Worm (Caenorhabditis elegans) whole organism, L4 larva: ENCODE measurements around the gene gpdh-2.

Experiments
- D1046.2 ChIP-seq: fragments of 200-800 bp; sonication (Bioruptor generic); IDR thresholded peaks from 2 replicates; pipeline ENCODE4 v1.3.6; 2022; ENCODE audit warnings: missing genetic modification characterization, missing compliant biosample characterization
- F10B5.3 ChIP-seq: sonication (generic microtip); optimal IDR thresholded peaks from 2 replicates; lab custom pipeline; 2016; ENCODE audit warnings: mild to moderate bottlenecking, missing genetic modification characterization, missing compliant biosample characterization
- F37D6.2 ChIP-seq: sonication (generic microtip); optimal IDR thresholded peaks from 2 replicates; lab custom pipeline; 2016; ENCODE audit warnings: mild to moderate bottlenecking, missing genetic modification characterization, missing compliant biosample characterization
- F44E2.7 ChIP-seq: fragments of 200-800 bp; sonication (Bioruptor generic); IDR thresholded peaks from 2 replicates; pipeline ENCODE4 v2.1.2; 2022; ENCODE audit warnings: missing genetic modification characterization, missing compliant biosample characterization
- F49E8.2 ChIP-seq: sonication (generic microtip); optimal IDR thresholded peaks from 2 replicates; lab custom pipeline; 2016; ENCODE audit warnings: missing compliant biosample characterization, mild to moderate bottlenecking, missing genetic modification characterization, borderline replicate concordance
- R02D3.7 ChIP-seq: fragments of 150-350 bp; sonication (generic microtip); optimal IDR thresholded peaks from 3 replicates; lab custom pipeline; 2014; ENCODE audit warnings: missing biosample characterization, missing genetic modification characterization
- Y48G9A.11 ChIP-seq: fragments of 200-800 bp; sonication (Bioruptor generic); IDR thresholded peaks from 2 replicates; pipeline ENCODE4 v1.3.6; 2022; ENCODE audit warnings: missing genetic modification reagents, missing genetic modification characterization, missing compliant biosample characterization
- Y5F2A.4 ChIP-seq: fragments of 200-800 bp; sonication (Bioruptor generic); optimal IDR thresholded peaks from 2 replicates; lab custom pipeline; 2018; ENCODE audit warnings: mild to moderate bottlenecking, missing genetic modification characterization, missing compliant biosample characterization
- ZK337.2 ChIP-seq: fragments of 200-800 bp; sonication (Bioruptor generic); IDR thresholded peaks from 2 replicates; pipeline ENCODE4 v1.3.6; 2022; ENCODE audit warnings: missing genetic modification reagents, missing genetic modification characterization, missing compliant biosample characterization
- aly-2 ChIP-seq: sonication (generic microtip); optimal IDR thresholded peaks from 2 replicates; lab custom pipeline; 2018; ENCODE audit warnings: missing biosample characterization, missing genetic modification characterization
- ceh-32 ChIP-seq: sonication (generic microtip); optimal IDR thresholded peaks from 2 replicates; lab custom pipeline; 2016; ENCODE audit warnings: mild to moderate bottlenecking, missing genetic modification characterization, missing compliant biosample characterization; ENCODE audit not compliant: poor library complexity
- ceh-44 ChIP-seq: fragments of 200-800 bp; sonication (Bioruptor generic); IDR thresholded peaks from 2 replicates; pipeline ENCODE4 v1.3.6; 2022; ENCODE audit warnings: missing genetic modification reagents, missing genetic modification characterization, missing compliant biosample characterization
- ceh-82 ChIP-seq: sonication (generic microtip); optimal IDR thresholded peaks from 2 replicates; lab custom pipeline; 2017; ENCODE audit warnings: missing biosample characterization, missing genetic modification characterization
- ces-1 ChIP-seq: fragments of 150-350 bp; sonication (generic microtip); optimal IDR thresholded peaks from 4 replicates; lab custom pipeline; 2014; ENCODE audit warnings: missing biosample characterization, missing genetic modification reagents, missing genetic modification characterization
- daf-12 ChIP-seq: fragments of 150-350 bp; optimal IDR thresholded peaks from 2 replicates; lab custom pipeline; 2014; ENCODE audit warnings: missing biosample characterization, missing genetic modification reagents, missing genetic modification characterization
- daf-8 ChIP-seq: fragments of 200-800 bp; sonication (Bioruptor generic); IDR thresholded peaks from 2 replicates; pipeline ENCODE4 v1.3.6; 2022; ENCODE audit warnings: missing genetic modification characterization, missing compliant biosample characterization
- dmd-6 ChIP-seq: fragments of 200-800 bp; sonication (Bioruptor generic); IDR thresholded peaks from 2 replicates; pipeline ENCODE4 v1.3.6; 2022; ENCODE audit warnings: missing genetic modification reagents, missing genetic modification characterization, missing compliant biosample characterization
- dmd-9 ChIP-seq: fragments of 200-800 bp; sonication (Bioruptor generic); IDR thresholded peaks from 2 replicates; pipeline ENCODE4 v1.3.6; 2022; ENCODE audit warnings: missing genetic modification reagents, missing genetic modification characterization, missing compliant biosample characterization
- dve-1 ChIP-seq: sonication (generic microtip); optimal IDR thresholded peaks from 2 replicates; lab custom pipeline; 2017; ENCODE audit warnings: antibody characterized with exemption, mild to moderate bottlenecking, missing genetic modification characterization, missing compliant biosample characterization; ENCODE audit not compliant: insufficient read depth
- fkh-10 ChIP-seq: fragments of 150-350 bp; optimal IDR thresholded peaks from 2 replicates; lab custom pipeline; 2014; ENCODE audit warnings: missing biosample characterization, missing genetic modification reagents, missing genetic modification characterization
- fos-1 ChIP-seq: fragments of 150-350 bp; optimal IDR thresholded peaks from 2 replicates; lab custom pipeline; 2014; ENCODE audit warnings: missing biosample characterization, missing genetic modification characterization
- hlh-11 ChIP-seq: fragments of 200-800 bp; sonication (Bioruptor generic); optimal IDR thresholded peaks from 2 replicates; lab custom pipeline; 2018; ENCODE audit warnings: mild to moderate bottlenecking, missing genetic modification characterization, missing compliant biosample characterization
- hmg-1.1 ChIP-seq: fragments of 200-800 bp; sonication (Bioruptor generic); IDR thresholded peaks from 2 replicates; pipeline ENCODE4 v1.3.6; 2022; ENCODE audit warnings: missing genetic modification reagents, missing genetic modification characterization, missing compliant biosample characterization
- jun-1 ChIP-seq: fragments of 150-350 bp; optimal IDR thresholded peaks from 2 replicates; lab custom pipeline; 2014; ENCODE audit warnings: missing biosample characterization, missing genetic modification reagents, missing genetic modification characterization
- lin-15B ChIP-seq: fragments of 150-350 bp; sonication (generic microtip); optimal IDR thresholded peaks from 3 replicates; lab custom pipeline; 2014; ENCODE audit warnings: missing biosample characterization, missing genetic modification characterization
- lin-29 ChIP-seq: fragments of 200-800 bp; sonication (Bioruptor generic); IDR thresholded peaks from 2 replicates; pipeline ENCODE4 v1.3.6; 2022; ENCODE audit warnings: missing genetic modification reagents, missing genetic modification characterization, missing compliant biosample characterization
- lin-39 ChIP-seq: fragments of 150-350 bp; optimal IDR thresholded peaks from 2 replicates; lab custom pipeline; 2014; ENCODE audit warnings: missing biosample characterization, missing genetic modification reagents, missing genetic modification characterization
- madf-9 ChIP-seq: fragments of 200-800 bp; sonication (Bioruptor generic); conservative IDR thresholded peaks from 2 replicates; pipeline ENCODE4 v1.3.6; 2022; ENCODE audit warnings: missing genetic modification reagents, missing genetic modification characterization, missing compliant biosample characterization
- mdt-29 ChIP-seq: fragments of 200-800 bp; sonication (Bioruptor generic); IDR thresholded peaks from 2 replicates; pipeline ENCODE4 v1.3.6; 2022; ENCODE audit warnings: missing genetic modification reagents, missing genetic modification characterization, missing compliant biosample characterization
- mep-1 ChIP-seq: fragments of 150-350 bp; sonication (generic microtip); optimal IDR thresholded peaks from 3 replicates; lab custom pipeline; 2014; ENCODE audit warnings: missing biosample characterization, missing genetic modification characterization
- nhr-102 ChIP-seq: sonication (generic microtip); optimal IDR thresholded peaks from 2 replicates; lab custom pipeline; 2016; ENCODE audit warnings: mild to moderate bottlenecking, missing genetic modification characterization, moderate library complexity, missing compliant biosample characterization
- nhr-41 ChIP-seq: fragments of 200-800 bp; sonication (Bioruptor generic); IDR thresholded peaks from 2 replicates; pipeline ENCODE4 v1.3.6; 2022; ENCODE audit warnings: missing genetic modification reagents, missing genetic modification characterization, missing compliant biosample characterization
- nhr-48 ChIP-seq: sonication (generic microtip); optimal IDR thresholded peaks from 2 replicates; lab custom pipeline; 2016; ENCODE audit warnings: mild to moderate bottlenecking, missing genetic modification characterization, missing compliant biosample characterization
- nhr-6 ChIP-seq: fragments of 150-350 bp; optimal IDR thresholded peaks from 2 replicates; lab custom pipeline; 2014; ENCODE audit warnings: missing biosample characterization, missing genetic modification characterization
- nhr-77 ChIP-seq: fragments of 150-350 bp; optimal IDR thresholded peaks from 2 replicates; lab custom pipeline; 2014; ENCODE audit warnings: missing biosample characterization, missing genetic modification characterization
- pha-4 ChIP-seq, 2 experiments: fragments of 150-350 bp in 1 of 2; fragments of 200-800 bp in 1 of 2; sonication (Bioruptor generic) in 1 of 2; IDR thresholded peaks in 1 of 2; optimal IDR thresholded peaks in 1 of 2; 2 replicates each; pipeline versions ENCODE4 v1.3.6 to Lab custom; 2014 to 2022; ENCODE audit warnings: missing genetic modification characterization in 2 of 2, missing genetic modification reagents in 2 of 2, missing biosample characterization in 1 of 2, missing compliant biosample characterization in 1 of 2
- set-16 ChIP-seq: fragments of 200-800 bp; sonication (Bioruptor generic); IDR thresholded peaks from 2 replicates; pipeline ENCODE4 v1.3.6; 2022; ENCODE audit warnings: missing genetic modification reagents, missing genetic modification characterization, missing compliant biosample characterization
- skn-1 ChIP-seq: fragments of 150-350 bp; optimal IDR thresholded peaks from 2 replicates; lab custom pipeline; 2014; ENCODE audit warnings: missing biosample characterization, missing genetic modification characterization
- snpc-1.2 ChIP-seq: fragments of 200-800 bp; sonication (Bioruptor generic); IDR thresholded peaks from 2 replicates; pipeline ENCODE4 v1.3.6; 2022; ENCODE audit warnings: missing genetic modification reagents, missing genetic modification characterization, missing compliant biosample characterization
- unc-62 ChIP-seq, 3 experiments: fragments of 150-350 bp in 1 of 3; sonication (generic microtip); optimal IDR thresholded peaks in 2 of 3; peaks in 1 of 3; 1 replicate in 1 of 3; 2 replicates in 2 of 3; lab custom pipeline; 2014 to 2017; ENCODE audit warnings: missing biosample characterization in 3 of 3, missing genetic modification characterization in 3 of 3, missing genetic modification reagents in 3 of 3, missing genotype in 1 of 3
- zfp-2 ChIP-seq: sonication (generic microtip); optimal IDR thresholded peaks from 2 replicates; lab custom pipeline; 2016; ENCODE audit warnings: mild to moderate bottlenecking, missing genetic modification characterization, missing compliant biosample characterization
- zfp-3 ChIP-seq: fragments of 200-800 bp; sonication (Bioruptor generic); conservative IDR thresholded peaks from 2 replicates; pipeline ENCODE4 v1.3.6; 2022; ENCODE audit warnings: missing genetic modification reagents, missing genetic modification characterization, missing compliant biosample characterization
- zip-11 ChIP-seq: fragments of 200-800 bp; sonication (Bioruptor generic); IDR thresholded peaks from 2 replicates; pipeline ENCODE4 v1.3.6; 2022; ENCODE audit warnings: missing genetic modification characterization, missing compliant biosample characterization
- ztf-11 ChIP-seq: fragments of 150-350 bp; optimal IDR thresholded peaks from 2 replicates; lab custom pipeline; 2014; ENCODE audit warnings: missing biosample characterization, missing genetic modification characterization

The gpdh-2 gene

DNA sequence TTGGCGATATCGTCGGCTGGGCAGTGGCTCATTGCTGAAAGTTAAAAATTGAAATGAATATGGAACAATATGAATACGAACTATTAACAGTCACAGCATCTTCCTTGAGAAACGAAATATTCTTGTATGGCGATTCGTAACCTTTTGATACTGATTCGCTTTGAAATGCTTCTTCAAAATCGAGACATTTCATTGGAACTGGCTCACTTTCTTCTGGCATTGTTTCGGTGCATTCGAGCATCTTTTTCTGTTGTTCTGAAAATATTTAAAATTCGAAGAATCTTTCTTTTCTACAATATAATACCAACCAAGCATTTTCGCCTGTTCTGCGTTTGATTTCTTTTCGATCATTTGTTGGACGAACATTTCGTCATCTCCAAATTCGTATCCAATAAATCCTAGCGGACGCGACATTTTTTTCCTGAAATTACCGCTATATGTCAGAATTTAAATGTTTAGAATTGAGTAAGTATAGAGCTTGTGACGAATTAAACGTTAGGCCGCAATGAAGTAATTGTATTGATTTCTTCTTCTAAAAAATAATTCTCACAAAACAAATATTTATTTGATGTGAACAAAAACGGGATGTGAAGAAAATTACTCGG, 34.6 kb downstream of the gpdh-2 start, which contains the start of gene lin-52 (continued):
- TF ChIP-seq R02D3.7 (tag; lab: Kevin White, UChicago), result no peak
- TF ChIP-seq pha-4 (GFP tag; IDR thresholded peaks at IDR 0.05; lab: Robert Waterston, UW), result no peak; the same call in 1 of the 2 replicates
- TF ChIP-seq pha-4 (tag; optimal IDR thresholded peaks at IDR 0.05; lab: Kevin White, UChicago), result no peak
- no peak for TF ChIP-seq F10B5.3 (tag; lab: Kevin White, UChicago)

DNA sequence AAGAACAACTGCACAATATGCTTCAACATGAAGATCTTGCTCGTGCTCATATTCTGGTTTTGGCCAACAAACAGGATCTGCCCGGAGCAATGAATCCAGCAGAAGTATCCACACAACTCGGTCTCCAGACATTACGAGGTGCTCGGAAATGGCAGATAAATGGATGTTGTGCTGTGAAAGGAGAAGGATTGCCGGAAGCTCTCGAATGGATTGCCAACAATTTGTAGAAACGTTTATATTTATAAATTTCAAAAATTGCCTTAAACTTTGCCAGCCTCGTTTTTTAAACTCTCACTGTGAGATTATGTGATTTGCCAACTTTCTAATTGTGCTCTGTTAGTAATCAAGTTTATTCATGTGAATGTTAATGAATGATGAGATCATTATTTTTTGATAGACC, 35.2 kb downstream of the gpdh-2 start:
- no peak for TF ChIP-seq lin-29 (GFP tag; lab: Robert Waterston, UW)
- TF ChIP-seq madf-9 (GFP tag; lab: Robert Waterston, UW), result no peak
- peak in 1 of 2 experiments; percentile 97 for TF ChIP-seq unc-62 (GFP tag; optimal IDR thresholded peaks at IDR 0.05 in 1 of 2; lab: Kevin White, UChicago)
- no peak for TF ChIP-seq unc-62 (tag; optimal IDR thresholded peaks at IDR 0.05; lab: Kevin White, UChicago)
- no peak for TF ChIP-seq dve-1 (tag; lab: Kevin White, UChicago)
- no peak for TF ChIP-seq mep-1 (tag; lab: Kevin White, UChicago)
- no peak for TF ChIP-seq ceh-32 (tag; lab: Kevin White, UChicago)

DNA sequence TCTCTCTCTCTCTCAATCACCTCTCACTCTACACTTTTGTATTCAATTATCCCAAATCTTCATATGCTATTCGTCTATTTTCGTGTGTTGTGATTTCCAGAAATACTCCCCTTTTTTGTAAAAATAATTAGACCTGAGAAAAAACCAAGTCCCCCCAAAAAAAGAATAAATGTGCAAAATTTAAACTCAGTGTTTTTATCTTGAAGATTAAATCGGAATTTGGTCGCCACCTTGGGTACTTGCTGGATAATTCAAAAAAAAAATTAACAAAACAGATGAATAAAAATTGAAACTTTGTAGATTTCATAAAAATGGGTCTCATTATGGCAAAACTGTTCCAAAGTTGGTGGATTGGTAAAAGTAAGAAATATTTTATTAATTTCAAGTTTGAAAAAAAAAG, 36.0 kb downstream of the gpdh-2 start, which contains the start of gene arl-5:
TSS of gene arl-5 (plus strand) at position 301 of the 400 bp plus-strand sequence.
- TF ChIP-seq F37D6.2 (tag; lab: Kevin White, UChicago), result no peak
- TF ChIP-seq zfp-3 (GFP tag; lab: Robert Waterston, UW), result no peak
- no peak for TF ChIP-seq lin-39
- no peak for TF ChIP-seq dve-1 (tag; lab: Kevin White, UChicago)
- TF ChIP-seq dmd-6 (GFP tag; lab: Robert Waterston, UW), result no peak
- TF ChIP-seq mdt-29 (GFP tag; lab: Robert Waterston, UW), result no peak
- TF ChIP-seq zip-11 (GFP tag; lab: Robert Waterston, UW), result no peak
- no peak for TF ChIP-seq daf-12 (tag; lab: Kevin White, UChicago)
- no peak for TF ChIP-seq dmd-9 (GFP tag; lab: Robert Waterston, UW)
- no peak for TF ChIP-seq fos-1
- TF ChIP-seq ztf-11, result no peak
- TF ChIP-seq set-16 (GFP tag; lab: Robert Waterston, UW), result no peak

DNA sequence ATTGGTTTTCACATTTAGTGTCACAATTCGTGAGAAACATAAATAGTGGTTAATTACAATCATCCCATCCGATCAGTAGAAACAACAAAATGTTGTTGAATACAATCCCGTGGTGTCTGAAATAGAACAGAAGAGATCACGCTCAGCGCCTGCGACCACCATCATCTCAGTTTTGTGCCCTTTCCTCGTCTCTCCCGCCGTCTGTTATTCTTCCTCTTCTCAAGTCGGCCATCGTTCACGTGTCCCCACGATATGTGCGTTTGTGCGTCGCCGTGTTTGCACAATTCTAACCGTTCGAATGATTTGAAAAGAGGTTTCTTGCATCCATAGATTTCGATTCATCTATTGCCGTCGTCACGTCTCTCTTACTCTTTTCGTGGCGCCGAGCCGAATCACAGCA, 40.2 kb downstream of the gpdh-2 start, which contains the start of gene panl-3:
TSS of gene panl-3 (plus strand) at position 294 of the 400 bp plus-strand sequence.
- TF ChIP-seq jun-1 (tag; lab: Kevin White, UChicago), result no peak
- TF ChIP-seq mep-1 (tag; lab: Kevin White, UChicago), result peak; percentile 63
- no peak for TF ChIP-seq daf-8 (GFP tag; lab: Robert Waterston, UW)
- TF ChIP-seq nhr-102, result no peak
- no peak for TF ChIP-seq lin-15B (tag; lab: Kevin White, UChicago)
- no peak for TF ChIP-seq fkh-10
- TF ChIP-seq zfp-3 (GFP tag; lab: Robert Waterston, UW), result no peak
- TF ChIP-seq lin-39, result no peak
- TF ChIP-seq ceh-82, result no peak
- TF ChIP-seq F37D6.2 (tag; lab: Kevin White, UChicago), result no peak
- TF ChIP-seq hmg-1.1 (GFP tag; lab: Robert Waterston, UW), result peak; percentile 80
- TF ChIP-seq zfp-2, result no peak
- TF ChIP-seq ces-1 (GFP tag; lab: Kevin White, UChicago), result no peak
- no peak for TF ChIP-seq ceh-44 (GFP tag; lab: Robert Waterston, UW)
- TF ChIP-seq nhr-6 (tag; lab: Kevin White, UChicago), result peak; percentile 38
- no peak for TF ChIP-seq nhr-48 (tag; lab: Kevin White, UChicago)
- TF ChIP-seq snpc-1.2 (GFP tag; lab: Robert Waterston, UW), result no peak
- no peak for TF ChIP-seq F44E2.7 (GFP tag; lab: Robert Waterston, UW)
- no peak for TF ChIP-seq Y48G9A.11 (GFP tag; lab: Robert Waterston, UW)
- no peak for TF ChIP-seq F49E8.2 (tag; lab: Kevin White, UChicago)
- no peak for TF ChIP-seq ZK337.2 (GFP tag; lab: Robert Waterston, UW)
- no peak for TF ChIP-seq Y5F2A.4 (GFP tag; lab: Kevin White, UChicago)
- TF ChIP-seq aly-2 (tag; lab: Kevin White, UChicago), result no peak
- TF ChIP-seq nhr-77, result no peak
- TF ChIP-seq F10B5.3 (tag; lab: Kevin White, UChicago), result no peak
- TF ChIP-seq skn-1 (tag; lab: Kevin White, UChicago), result no peak
- no peak for TF ChIP-seq nhr-41
- TF ChIP-seq hlh-11, result peak; percentile 78
- TF ChIP-seq D1046.2 (GFP tag; lab: Robert Waterston, UW), result no peak
